Worm (Caenorhabditis elegans) whole organism, midembryonic: ENCODE data around the gene ZK892.4.

ENCODE experiments used
- med-1 ChIP-seq: sonication (generic microtip); optimal IDR thresholded peaks from 2 replicates; lab custom pipeline; 2017; ENCODE audit warnings: missing genetic modification characterization, mild to moderate bottlenecking, missing compliant biosample characterization, antibody characterized with exemption, missing genetic modification reagents; ENCODE audit not compliant: insufficient read depth
- ref-1 ChIP-seq: fragments of 200-800 bp; sonication (Bioruptor generic); conservative IDR thresholded peaks from 2 replicates; pipeline ENCODE4 v1.3.6; 2022; ENCODE audit warnings: missing genetic modification reagents, missing genetic modification characterization, missing compliant biosample characterization

DNA sequence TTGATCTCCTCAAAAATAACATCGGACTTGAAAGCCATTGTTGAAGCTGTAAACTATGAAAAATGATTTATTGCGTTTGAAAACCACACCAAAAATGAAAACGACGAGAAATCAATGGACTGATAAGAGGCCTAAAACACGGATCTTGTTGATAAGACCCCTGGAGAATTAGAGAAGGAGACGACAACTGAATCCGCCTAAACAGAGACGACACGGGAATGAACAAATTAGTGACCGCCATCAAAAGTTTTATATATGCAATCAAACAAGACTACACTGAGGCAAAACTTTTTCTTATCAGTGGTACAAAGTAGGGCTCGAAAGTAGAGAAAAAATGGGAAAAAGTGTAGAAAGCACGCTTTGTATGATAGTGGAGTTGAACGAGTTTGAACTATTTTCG lies 5.3 kb upstream of the ZK892.4 start, which contains the start of gene nlt-1:
- TF ChIP-seq med-1 (no peak), ref-1 (GFP tag; lab: Robert Waterston, UW) (no peak)
